Fruit fly (Drosophila melanogaster): ENCODE data around the gene Tfb5.

DNA sequence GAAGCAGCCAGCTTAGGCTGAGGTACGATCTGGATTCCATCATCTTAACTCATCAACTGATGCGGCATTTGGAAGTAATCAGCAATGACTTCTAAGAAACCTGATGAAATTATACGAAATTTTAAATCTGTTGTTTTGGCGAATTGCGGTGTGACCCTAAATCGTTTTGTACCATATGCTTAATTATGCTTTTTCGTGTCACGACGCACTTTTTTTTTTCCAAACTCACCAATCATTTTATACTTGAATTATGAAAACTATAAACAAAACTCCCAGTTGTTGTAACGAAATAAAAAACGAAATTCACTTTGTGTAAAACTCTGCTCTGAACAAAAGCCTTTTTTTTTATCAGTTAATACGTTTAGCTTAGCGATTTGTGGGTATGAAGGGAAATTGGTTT is 47.5 kb upstream of the Tfb5 start, which contains the start of gene Nepl3:
- TF ChIP-seq rn (GFP tag; IDR thresholded peaks at IDR 0.05): no peak
- no peak for TF ChIP-seq Snoo (tag; optimal IDR thresholded peaks at IDR 0.05)

All from whole organism, pupa.